Worm (Caenorhabditis elegans) whole organism, young adult: ENCODE measurements around the gene W04E12.4.

ENCODE experiments used
- F22D6.2 ChIP-seq: sonication (generic microtip); optimal IDR thresholded peaks from 2 replicates; lab custom pipeline; 2016; ENCODE audit warnings: mild to moderate bottlenecking, missing genetic modification characterization, missing compliant biosample characterization
- atf-7 ChIP-seq: sonication (generic microtip); optimal IDR thresholded peaks from 2 replicates; lab custom pipeline; 2017; ENCODE audit warnings: mild to moderate bottlenecking, missing genetic modification characterization, missing compliant biosample characterization
- ets-4 ChIP-seq: fragments of 200-800 bp; sonication (Bioruptor generic); optimal IDR thresholded peaks from 2 replicates; lab custom pipeline; 2018; ENCODE audit warnings: mild to moderate bottlenecking, missing genetic modification characterization, missing compliant biosample characterization
- hlh-12 ChIP-seq: sonication (generic microtip); optimal IDR thresholded peaks from 2 replicates; lab custom pipeline; 2016; ENCODE audit warnings: missing genetic modification characterization, missing compliant biosample characterization
- lir-1 ChIP-seq: fragments of 200-800 bp; sonication (Bioruptor generic); conservative IDR thresholded peaks from 2 replicates; pipeline ENCODE4 v1.3.6; 2022; ENCODE audit warnings: missing genetic modification reagents, missing genetic modification characterization, missing compliant biosample characterization
- madf-8 ChIP-seq: fragments of 200-800 bp; sonication (Bioruptor generic); conservative IDR thresholded peaks from 2 replicates; pipeline ENCODE4 v1.3.6; 2022; ENCODE audit warnings: missing genetic modification reagents, missing genetic modification characterization, missing compliant biosample characterization
- mxl-1 ChIP-seq: sonication (generic microtip); optimal IDR thresholded peaks from 2 replicates; lab custom pipeline; 2016; ENCODE audit warnings: missing genetic modification characterization, missing compliant biosample characterization
- pha-4 ChIP-seq: fragments of 150-350 bp; sonication (generic microtip); optimal IDR thresholded peaks from 2 replicates; lab custom pipeline; 2014; ENCODE audit warnings: missing biosample characterization, missing genetic modification reagents, missing genetic modification characterization
- zfh-2 ChIP-seq: fragments of 200-800 bp; sonication (Bioruptor generic); conservative IDR thresholded peaks from 2 replicates; pipeline ENCODE4 v1.3.6; 2022; ENCODE audit warnings: missing genetic modification reagents, missing genetic modification characterization, missing compliant biosample characterization
- ztf-22 ChIP-seq: fragments of 200-800 bp; sonication (Bioruptor generic); optimal IDR thresholded peaks from 2 replicates; lab custom pipeline; 2018; ENCODE audit warnings: mild to moderate bottlenecking, missing genetic modification characterization, moderate library complexity, missing compliant biosample characterization

DNA sequence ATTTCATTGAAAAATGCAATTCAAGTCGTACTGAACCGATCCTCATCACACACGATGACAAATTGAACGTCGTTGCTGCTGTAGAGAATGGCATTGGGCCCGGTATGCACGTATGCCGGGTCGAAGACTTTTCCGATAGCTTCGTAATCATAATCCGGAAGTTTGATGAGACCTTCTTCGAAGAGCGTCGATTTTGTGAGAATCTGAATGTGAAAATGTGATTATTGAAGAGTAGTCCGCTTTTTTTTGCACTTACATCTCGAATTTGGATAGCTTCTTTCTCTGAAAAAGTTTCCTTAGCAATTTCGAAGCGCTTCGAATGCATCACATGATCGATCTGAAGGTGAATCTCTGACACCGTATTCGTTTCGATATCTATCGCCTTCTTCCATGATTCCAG lies 33.8 kb downstream of the W04E12.4 start, which contains the start of gene fbxa-118:
- TF ChIP-seq zfh-2 (no peak), ztf-22 (GFP tag; lab: Kevin White, UChicago) (no peak), pha-4 (tag; lab: Kevin White, UChicago) (no peak), mxl-1 (no peak), hlh-12 (tag; lab: Kevin White, UChicago) (no peak), atf-7 (tag; lab: Kevin White, UChicago) (no peak), F22D6.2 (tag; lab: Kevin White, UChicago) (no peak), madf-8 (GFP tag; lab: Robert Waterston, UW) (no peak), ets-4 (GFP tag; lab: Kevin White, UChicago) (no peak), lir-1 (GFP tag; lab: Robert Waterston, UW) (no peak)
